Fruit fly (Drosophila melanogaster) whole organism, wandering third instar larva: ENCODE results near the gene B9d2.

Source experiments
- CG32264 ChIP-seq: fragments of 200-800 bp; sonication (Bioruptor generic); optimal IDR thresholded peaks from 2 replicates; lab custom pipeline; 2016; ENCODE audit warnings: missing biosample characterization, missing genetic modification characterization
- CG9705 ChIP-seq: fragments of 200-800 bp; sonication (Bioruptor generic); optimal IDR thresholded peaks from 2 replicates; lab custom pipeline; 2018; ENCODE audit warnings: missing biosample characterization, mild to moderate bottlenecking, missing genetic modification characterization
- CrebA ChIP-seq: fragments of 200-800 bp; sonication (Bioruptor generic); optimal IDR thresholded peaks from 2 replicates; lab custom pipeline; 2016; ENCODE audit warnings: missing biosample characterization, mild to moderate bottlenecking, missing genetic modification characterization, borderline replicate concordance
- Dif ChIP-seq: fragments of 200-275, 200-300 bp; sonication (Bioruptor generic); optimal IDR thresholded peaks from 2 replicates; lab custom pipeline; 2018; ENCODE audit warnings: missing biosample characterization, missing genetic modification characterization; ENCODE audit not compliant: partially characterized antibody
- HLH106 ChIP-seq: fragments of 200-800 bp; optimal IDR thresholded peaks from 3 replicates; lab custom pipeline; 2019; ENCODE audit warnings: missing biosample characterization, mild to moderate bottlenecking, missing genetic modification characterization, moderate library complexity
- Hnf4 ChIP-seq: fragments of 200-800 bp; sonication (Bioruptor generic); optimal IDR thresholded peaks from 2 replicates; lab custom pipeline; 2016; ENCODE audit warnings: missing biosample characterization, mild to moderate bottlenecking, missing genetic modification characterization
- Hr83 ChIP-seq: fragments of 200-300 bp; sonication (Bioruptor generic); optimal IDR thresholded peaks from 2 replicates; lab custom pipeline; 2016; ENCODE audit warnings: missing biosample characterization, mild to moderate bottlenecking, missing genetic modification characterization, moderate library complexity; ENCODE audit not compliant: poor library complexity, severe bottlenecking
- Mio ChIP-seq: sonication (Bioruptor generic); optimal IDR thresholded peaks from 2 replicates; lab custom pipeline; 2016; ENCODE audit warnings: missing biosample characterization, missing genetic modification characterization
- Myc ChIP-seq: fragments of >200 bp; optimal IDR thresholded peaks from 2 replicates; lab custom pipeline; 2017
- N ChIP-seq: fragments of >200 bp; optimal IDR thresholded peaks from 2 replicates; lab custom pipeline; 2018; ENCODE audit warnings: missing biosample characterization, missing external identifiers, missing genetic modification characterization
- OdsH ChIP-seq: fragments of 200-800 bp; sonication (Bioruptor generic); optimal IDR thresholded peaks from 2 replicates; lab custom pipeline; 2016; ENCODE audit warnings: missing biosample characterization, mild to moderate bottlenecking, missing genetic modification characterization
- Rel ChIP-seq, 2 experiments: fragments of 200-800 bp; sonication (Bioruptor generic) in 1 of 2; optimal IDR thresholded peaks; 2 replicates in 1 of 2; 3 replicates in 1 of 2; lab custom pipeline; 2016 to 2019; ENCODE audit warnings: mild to moderate bottlenecking in 2 of 2, missing biosample characterization in 2 of 2, missing genetic modification characterization in 2 of 2, moderate library complexity in 1 of 2
- Sp1 ChIP-seq: fragments of 200-800 bp; sonication (Bioruptor generic); optimal IDR thresholded peaks from 3 replicates; lab custom pipeline; 2019; ENCODE audit warnings: missing biosample characterization, mild to moderate bottlenecking, missing genetic modification characterization, moderate library complexity
- brk ChIP-seq: fragments of 200-800 bp; sonication (Bioruptor generic); optimal IDR thresholded peaks from 2 replicates; lab custom pipeline; 2016; ENCODE audit warnings: missing biosample characterization, mild to moderate bottlenecking, missing genetic modification characterization
- dl ChIP-seq, 2 experiments: fragments of 175-275, 200-275 bp in 1 of 2; fragments of 200-275 bp in 1 of 2; sonication (Bioruptor generic); optimal IDR thresholded peaks; lab custom pipeline; 2018; ENCODE audit warnings: mild to moderate bottlenecking in 2 of 2, missing biosample characterization in 2 of 2, missing genetic modification characterization in 2 of 2, moderate library complexity in 2 of 2; ENCODE audit not compliant: partially characterized antibody in 2 of 2, insufficient read depth in 1 of 2
- dsf ChIP-seq: sonication (Bioruptor generic); optimal IDR thresholded peaks from 2 replicates; lab custom pipeline; 2016; ENCODE audit warnings: missing biosample characterization, missing genetic modification characterization, borderline replicate concordance
- ey ChIP-seq: fragments of 200-800 bp; sonication (Bioruptor generic); optimal IDR thresholded peaks from 2 replicates; lab custom pipeline; 2016; ENCODE audit warnings: missing biosample characterization, missing genetic modification characterization
- foxo ChIP-seq, 2 experiments: fragments of 200-800 bp; sonication (Bioruptor generic); optimal IDR thresholded peaks; 2 replicates in 1 of 2; 3 replicates in 1 of 2; lab custom pipeline; 2016 to 2017; ENCODE audit warnings: missing biosample characterization in 2 of 2, missing genetic modification characterization in 2 of 2
- fru ChIP-seq: fragments of 200-800 bp; sonication (Bioruptor generic); optimal IDR thresholded peaks from 3 replicates; lab custom pipeline; 2016; ENCODE audit warnings: missing biosample characterization, mild to moderate bottlenecking, missing genetic modification characterization
- h ChIP-seq: fragments of 200-800 bp; sonication (Bioruptor generic); optimal IDR thresholded peaks from 3 replicates; lab custom pipeline; 2016; ENCODE audit warnings: missing biosample characterization, mild to moderate bottlenecking, missing genetic modification characterization
- jim ChIP-seq: fragments of 175-275, 200-325 bp; sonication (Bioruptor generic); optimal IDR thresholded peaks from 2 replicates; lab custom pipeline; 2016; ENCODE audit warnings: missing biosample characterization, mild to moderate bottlenecking, missing genetic modification characterization
- pan ChIP-seq: fragments of >200 bp; optimal IDR thresholded peaks from 2 replicates; lab custom pipeline; 2017
- psq ChIP-seq: fragments of 200-800 bp; sonication (Bioruptor generic); optimal IDR thresholded peaks from 3 replicates; lab custom pipeline; 2017; ENCODE audit warnings: missing biosample characterization, mild to moderate bottlenecking, missing genetic modification characterization, moderate library complexity
- rgr ChIP-seq: fragments of 200-800 bp; sonication (Bioruptor generic); optimal IDR thresholded peaks from 3 replicates; lab custom pipeline; 2016; ENCODE audit warnings: missing biosample characterization, mild to moderate bottlenecking, missing genetic modification characterization
- sage ChIP-seq: fragments of 200-800 bp; sonication (Bioruptor generic); optimal IDR thresholded peaks from 2 replicates; lab custom pipeline; 2016; ENCODE audit warnings: missing biosample characterization, mild to moderate bottlenecking, missing genetic modification characterization
- sv ChIP-seq: fragments of 200-800 bp; sonication (Bioruptor generic); optimal IDR thresholded peaks from 3 replicates; lab custom pipeline; 2016; ENCODE audit warnings: missing biosample characterization, missing genetic modification characterization
- tai ChIP-seq: sonication (Bioruptor generic); optimal IDR thresholded peaks from 2 replicates; lab custom pipeline; 2016; ENCODE audit warnings: missing biosample characterization, missing genetic modification characterization
- usp ChIP-seq: fragments of >200 bp; optimal IDR thresholded peaks from 2 replicates; lab custom pipeline; 2017; ENCODE audit warnings: missing biosample characterization, missing genetic modification characterization
- woc ChIP-seq: sonication (Bioruptor generic); optimal IDR thresholded peaks from 2 replicates; lab custom pipeline; 2016; ENCODE audit warnings: missing biosample characterization, mild to moderate bottlenecking, missing genetic modification characterization

B9d2 gene

dm6 chr2L:6109313-6109847 lies 21.1 kb downstream of the B9d2 start:
- no peak for TF ChIP-seq OdsH (GFP tag; lab: Kevin White, UChicago)
- no peak for TF ChIP-seq foxo (GFP tag; optimal IDR thresholded peaks at IDR 0.05; lab: Kevin White, UChicago)
- TF ChIP-seq CG32264 (GFP tag; lab: Kevin White, UChicago) = no peak
- TF ChIP-seq Rel (GFP tag; optimal IDR thresholded peaks at IDR 0.05; lab: Kevin White, UChicago) = no peak
- TF ChIP-seq Rel (tag; optimal IDR thresholded peaks at IDR 0.05; lab: Kevin White, UChicago) = no peak
- no peak for TF ChIP-seq ey
- TF ChIP-seq dsf = no peak

dm6 chr2L:6100202-6100689 lies 30.2 kb downstream of the B9d2 start, which contains the start of gene stai:
Gene stai (plus strand): TSS chr2L:6100377.
- no peak for TF ChIP-seq Rel (GFP tag; optimal IDR thresholded peaks at IDR 0.05; lab: Kevin White, UChicago)
- no peak for TF ChIP-seq Rel (tag; optimal IDR thresholded peaks at IDR 0.05; lab: Kevin White, UChicago)
- TF ChIP-seq ey = no peak
- no peak for TF ChIP-seq jim (GFP tag; lab: Kevin White, UChicago)
- TF ChIP-seq Sp1 (GFP tag; lab: Kevin White, UChicago) = peak; percentile 32
- no peak for TF ChIP-seq pan (lab: Kevin White, UChicago)
- no peak for TF ChIP-seq Dif
- no peak for TF ChIP-seq OdsH (GFP tag; lab: Kevin White, UChicago)
- TF ChIP-seq fru = peak; percentile 0
- TF ChIP-seq sage = no peak
- TF ChIP-seq psq (GFP tag; lab: Kevin White, UChicago) = peak; percentile 96
- no peak for TF ChIP-seq tai (GFP tag; lab: Kevin White, UChicago)

- TF ChIP-seq woc (GFP tag; lab: Kevin White, UChicago) (peak; percentile 30), sage (peak; percentile 14), Hr83 (GFP tag; lab: Kevin White, UChicago) (no peak), usp (GFP tag; lab: Kevin White, UChicago) (no peak), N (GFP tag; lab: Kevin White, UChicago) (no peak), fru (no peak)
- TF ChIP-seq, all 38 proteins: peak for 2
Observed at dm6 chr2L:6099270-6099644, 31.2 kb downstream of the B9d2 start.

dm6 chr2L:6098479-6099269 lies 31.8 kb downstream of the B9d2 start, which contains the start of gene CG9175:
Gene CG9175 (minus strand): TSS chr2L:6098966.
- TF ChIP-seq rgr (no peak), dl (GFP tag; optimal IDR thresholded peaks at IDR 0.05; lab: Kevin White, UChicago; ENCODE audit: insufficient read depth in 1 of 2, partially characterized antibody in 2 of 2) (peak in 1 of 2 experiments; percentile 53), foxo (GFP tag; optimal IDR thresholded peaks at IDR 0.05; lab: Kevin White, UChicago) (peak in 1 of 2 experiments; percentile 15), pan (lab: Kevin White, UChicago) (no peak), Hr83 (GFP tag; lab: Kevin White, UChicago) (peak; percentile 13), Dif (peak; percentile 84), psq (GFP tag; lab: Kevin White, UChicago) (no peak), jim (GFP tag; lab: Kevin White, UChicago) (peak; percentile 40), woc (GFP tag; lab: Kevin White, UChicago) (peak; percentile 68), Myc (lab: Kevin White, UChicago) (peak; percentile 41), Hnf4 (peak; percentile 9), HLH106 (tag; lab: Kevin White, UChicago) (peak; percentile 0), h (GFP tag; lab: Kevin White, UChicago) (peak; percentile 40), Rel (GFP tag; optimal IDR thresholded peaks at IDR 0.05; lab: Kevin White, UChicago) (no peak), Rel (tag; optimal IDR thresholded peaks at IDR 0.05; lab: Kevin White, UChicago) (peak; percentile 28)

dm6 chr2L:6092300-6092699 lies 38.2 kb downstream of the B9d2 start:
- TF ChIP-seq Myc (lab: Kevin White, UChicago) (no peak), jim (GFP tag; lab: Kevin White, UChicago) (no peak), ey (no peak), CrebA (no peak), Mio (GFP tag; lab: Kevin White, UChicago) (no peak), Rel (GFP tag; optimal IDR thresholded peaks at IDR 0.05; lab: Kevin White, UChicago) (no peak), Rel (tag; optimal IDR thresholded peaks at IDR 0.05; lab: Kevin White, UChicago) (no peak), OdsH (GFP tag; lab: Kevin White, UChicago) (no peak), tai (GFP tag; lab: Kevin White, UChicago) (no peak), Sp1 (GFP tag; lab: Kevin White, UChicago) (no peak), sv (no peak), usp (GFP tag; lab: Kevin White, UChicago) (no peak), psq (GFP tag; lab: Kevin White, UChicago) (no peak), brk (no peak), CG32264 (GFP tag; lab: Kevin White, UChicago) (no peak), CG9705 (GFP tag; lab: Kevin White, UChicago) (no peak), h (GFP tag; lab: Kevin White, UChicago) (no peak)
